Worm (Caenorhabditis elegans) whole organism, midembryonic: ENCODE results near the gene Y105C5B.1.

Source experiments
- T22C8.4 ChIP-seq: fragments of 200-800 bp; sonication (Bioruptor generic); IDR thresholded peaks from 2 replicates; pipeline ENCODE4 v1.3.6; 2022; ENCODE audit warnings: missing genetic modification characterization, missing compliant biosample characterization
- cog-1 ChIP-seq: sonication (generic microtip); optimal IDR thresholded peaks from 2 replicates; lab custom pipeline; 2016; ENCODE audit warnings: missing genetic modification characterization, missing compliant biosample characterization
- flt-1 ChIP-seq: fragments of 200-800 bp; sonication (Bioruptor generic); IDR thresholded peaks from 2 replicates; pipeline ENCODE4 v1.3.6; 2022; ENCODE audit warnings: missing genetic modification characterization, missing compliant biosample characterization
- klf-2 ChIP-seq: fragments of 200-800 bp; sonication (Bioruptor generic); conservative IDR thresholded peaks from 2 replicates; pipeline ENCODE4 v1.3.6; 2022; ENCODE audit warnings: missing genetic modification reagents, missing genetic modification characterization, missing compliant biosample characterization
- med-1 ChIP-seq: sonication (generic microtip); optimal IDR thresholded peaks from 2 replicates; lab custom pipeline; 2017; ENCODE audit warnings: missing genetic modification characterization, mild to moderate bottlenecking, missing compliant biosample characterization, antibody characterized with exemption, missing genetic modification reagents; ENCODE audit not compliant: insufficient read depth
- tab-1 ChIP-seq: fragments of 200-800 bp; sonication (Bioruptor generic); IDR thresholded peaks from 2 replicates; pipeline ENCODE4 v1.3.6; 2022; ENCODE audit warnings: missing genetic modification characterization, missing compliant biosample characterization
- ztf-29 ChIP-seq: fragments of 200-800 bp; sonication (Bioruptor generic); IDR thresholded peaks from 2 replicates; pipeline ENCODE4 v1.3.6; 2022; ENCODE audit warnings: missing genetic modification reagents, missing genetic modification characterization, missing compliant biosample characterization

DNA sequence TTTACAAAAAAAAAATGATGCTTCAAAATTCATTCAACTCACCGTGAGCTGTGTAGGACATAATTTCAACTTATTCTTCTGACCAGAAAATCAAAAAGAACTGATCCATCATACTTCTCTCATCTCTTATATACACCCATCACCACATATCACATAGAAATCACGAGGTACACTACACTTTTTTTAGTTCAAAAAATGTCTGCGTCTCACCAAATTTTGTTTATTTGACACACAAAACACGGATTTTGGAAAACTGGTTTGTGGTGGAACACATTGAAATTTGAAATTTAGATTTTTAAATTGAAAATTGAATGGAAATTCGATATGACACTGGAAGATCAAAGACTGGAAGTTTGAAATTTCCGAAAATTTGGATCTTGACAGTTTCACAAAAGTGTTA lies 30.7 kb downstream of the Y105C5B.1 start, which contains the start of gene Y105C5B.5:
- TF ChIP-seq flt-1 (GFP tag; lab: Robert Waterston, UW) (no peak), T22C8.4 (GFP tag; lab: Robert Waterston, UW) (no peak), ztf-29 (GFP tag; lab: Robert Waterston, UW) (no peak), klf-2 (GFP tag; lab: Robert Waterston, UW) (no peak), tab-1 (GFP tag; lab: Robert Waterston, UW) (no peak), med-1 (GFP tag; lab: Kevin White, UChicago) (no peak), cog-1 (tag; lab: Kevin White, UChicago) (no peak)
